Worm (Caenorhabditis elegans): ENCODE data around the gene afmd-2.

The afmd-2 gene

DNA sequence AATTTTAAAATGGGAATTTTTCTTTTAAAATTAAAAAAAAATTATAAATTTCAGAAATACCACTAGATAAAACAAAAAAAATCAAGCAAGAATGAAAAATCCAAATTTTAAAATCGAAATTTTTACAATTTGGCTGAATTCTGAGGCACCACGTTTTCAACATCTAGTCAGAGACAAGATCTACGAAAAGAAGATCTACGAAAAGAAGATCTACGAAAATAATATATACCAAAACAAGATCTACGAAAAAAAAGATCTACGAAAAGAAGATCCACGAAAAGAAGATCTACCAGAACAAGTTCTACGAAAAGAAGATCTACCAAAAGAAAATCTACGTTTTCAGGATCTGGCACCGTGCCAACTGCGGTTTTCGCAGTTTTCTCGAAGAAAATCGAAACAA, 22.0 kb upstream of the afmd-2 start:
- no peak for TF ChIP-seq lsy-2 (tag; optimal IDR thresholded peaks at IDR 0.05)
- TF ChIP-seq unc-55 (GFP tag; optimal IDR thresholded peaks at IDR 0.05), result peak; percentile 34

- TF ChIP-seq nhr-10 (tag; optimal IDR thresholded peaks at IDR 0.05), result no peak
- TF ChIP-seq ceh-82 (tag; optimal IDR thresholded peaks at IDR 0.05), result no peak
- no peak for TF ChIP-seq gmeb-1 (tag; optimal IDR thresholded peaks at IDR 0.05)
- no peak for TF ChIP-seq nhr-23 (tag; optimal IDR thresholded peaks at IDR 0.05)
- no peak for TF ChIP-seq peb-1 (tag; optimal IDR thresholded peaks at IDR 0.05)
- no peak for TF ChIP-seq nhr-25 (tag; optimal IDR thresholded peaks at IDR 0.05)
- TF ChIP-seq nhr-6 (tag; optimal IDR thresholded peaks at IDR 0.05), result no peak
- no peak for TF ChIP-seq lin-39 (tag; optimal IDR thresholded peaks at IDR 0.05)
- TF ChIP-seq zag-1 (tag; optimal IDR thresholded peaks at IDR 0.05), result no peak
- TF ChIP-seq elt-1 (tag; optimal IDR thresholded peaks at IDR 0.05), result no peak
- TF ChIP-seq unc-55 (GFP tag; optimal IDR thresholded peaks at IDR 0.05), result no peak
- TF ChIP-seq ceh-16 (tag; optimal IDR thresholded peaks at IDR 0.05), result no peak
Measured at ce11 chrIV:13487596-13487995, 21.4 kb upstream of the afmd-2 start.

ce11 chrIV:13492271-13492670, 16.8 kb upstream of the afmd-2 start, which contains the start of gene Y45F10A.7:
Y45F10A.7 (plus strand) TSS chrIV:13492571.
- TF ChIP-seq nhr-129 (tag; optimal IDR thresholded peaks at IDR 0.05) (no peak), ztf-1 (GFP tag; conservative IDR thresholded peaks at IDR 0.05) (no peak), nhr-11 (tag; optimal IDR thresholded peaks at IDR 0.05) (no peak), nhr-23 (tag; optimal IDR thresholded peaks at IDR 0.05) (no peak), sma-3 (GFP tag; optimal IDR thresholded peaks at IDR 0.05) (no peak), elt-3 (tag; optimal IDR thresholded peaks at IDR 0.05) (no peak), gmeb-1 (tag; optimal IDR thresholded peaks at IDR 0.05) (no peak), mab-5 (tag; optimal IDR thresholded peaks at IDR 0.05) (no peak), ztf-11 (tag; optimal IDR thresholded peaks at IDR 0.05) (no peak), zag-1 (tag; optimal IDR thresholded peaks at IDR 0.05) (no peak), blmp-1 (tag; optimal IDR thresholded peaks at IDR 0.05; ENCODE audit: insufficient read depth) (no peak), Y55F3AM.14 (GFP tag; optimal IDR thresholded peaks at IDR 0.05) (no peak), mdl-1 (tag; optimal IDR thresholded peaks at IDR 0.05) (no peak), sem-4 (tag; optimal IDR thresholded peaks at IDR 0.05) (no peak), snpc-4 (tag; optimal IDR thresholded peaks at IDR 0.05) (no peak), nhr-6 (tag; optimal IDR thresholded peaks at IDR 0.05) (no peak)

DNA sequence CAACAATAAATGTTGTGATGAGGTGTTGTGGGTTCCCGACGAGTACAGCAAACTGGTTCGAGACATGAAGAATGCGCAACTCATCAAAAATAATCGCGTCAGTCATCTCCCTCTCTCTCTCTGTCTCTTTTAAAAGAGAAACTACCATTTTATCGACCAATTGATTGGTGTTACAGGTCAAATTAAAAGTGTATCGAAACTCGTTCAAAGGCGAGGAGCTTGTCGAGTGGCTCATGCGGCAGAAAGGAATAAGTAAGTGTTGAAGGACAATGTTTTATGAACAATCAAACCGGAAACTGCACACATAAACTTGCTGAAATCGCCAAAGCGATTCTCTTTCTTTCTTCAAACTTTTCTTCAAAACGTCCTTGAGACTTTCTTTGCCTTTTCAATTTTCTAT, 15.3 kb upstream of the afmd-2 start:
- TF ChIP-seq sma-9 (GFP tag; optimal IDR thresholded peaks at IDR 0.05), result no peak
- TF ChIP-seq sma-9 (tag; optimal IDR thresholded peaks at IDR 0.05), result no peak
- TF ChIP-seq ztf-4 (tag; optimal IDR thresholded peaks at IDR 0.05), result no peak
- TF ChIP-seq unc-39 (tag; optimal IDR thresholded peaks at IDR 0.05), result no peak
- peak; percentile 34 for TF ChIP-seq nhr-129 (tag; optimal IDR thresholded peaks at IDR 0.05)

DNA sequence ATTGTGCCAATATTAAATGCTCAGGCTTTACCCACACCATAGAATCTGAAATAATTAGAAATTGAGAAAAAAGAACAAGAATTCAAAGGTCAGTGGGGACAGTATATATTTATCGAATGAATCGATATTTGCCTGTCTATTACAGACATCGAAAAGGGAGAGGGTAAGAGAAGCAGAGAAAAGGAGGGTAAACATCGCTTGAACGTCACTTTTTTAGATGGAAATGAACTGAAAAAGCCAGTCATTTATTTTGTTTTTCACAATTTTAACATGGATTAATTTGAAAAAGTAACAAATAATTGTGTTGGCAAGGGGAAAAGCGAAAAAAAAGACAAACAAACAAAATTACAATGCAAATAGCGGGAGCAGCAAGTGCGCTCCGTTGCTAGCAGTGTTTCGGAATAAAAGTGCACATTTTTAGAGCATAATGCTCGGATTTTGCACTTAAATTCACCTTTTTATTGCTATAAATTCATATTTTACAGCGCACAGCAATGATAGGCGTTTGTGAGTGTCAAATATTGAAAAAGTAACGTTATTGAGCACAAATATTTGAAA, 6.1 kb upstream of the afmd-2 start, which contains the start of gene tbc-9:
Gene tbc-9 (minus strand): TSS at position 51 of the 558 bp plus-strand sequence.
- no peak for TF ChIP-seq snpc-4 (tag; optimal IDR thresholded peaks at IDR 0.05)
- no peak for TF ChIP-seq fos-1 (tag; optimal IDR thresholded peaks at IDR 0.05)
- TF ChIP-seq ZK546.5 (tag; optimal IDR thresholded peaks at IDR 0.05), result no peak
- no peak for TF ChIP-seq ceh-16 (tag; optimal IDR thresholded peaks at IDR 0.05)
- no peak for TF ChIP-seq crh-2 (tag; optimal IDR thresholded peaks at IDR 0.05)
- no peak for TF ChIP-seq sem-4 (tag; optimal IDR thresholded peaks at IDR 0.05)
- TF ChIP-seq ceh-82 (tag; optimal IDR thresholded peaks at IDR 0.05), result no peak
- no peak for TF ChIP-seq mab-5 (tag; optimal IDR thresholded peaks at IDR 0.05)
- TF ChIP-seq nhr-129 (tag; optimal IDR thresholded peaks at IDR 0.05), result peak; percentile 42
- TF ChIP-seq aly-2 (tag; optimal IDR thresholded peaks at IDR 0.05), result no peak
- no peak for TF ChIP-seq sma-9 (GFP tag; optimal IDR thresholded peaks at IDR 0.05)
- TF ChIP-seq sma-9 (tag; optimal IDR thresholded peaks at IDR 0.05), result no peak
- no peak for TF ChIP-seq nhr-237 (tag; optimal IDR thresholded peaks at IDR 0.05)
- TF ChIP-seq C34F6.9 (tag; optimal IDR thresholded peaks at IDR 0.05), result peak; percentile 19
- TF ChIP-seq mdl-1 (tag; optimal IDR thresholded peaks at IDR 0.05), result no peak
- no peak for TF ChIP-seq lin-13 (GFP tag; optimal IDR thresholded peaks at IDR 0.05)
- TF ChIP-seq R02D3.7 (tag; optimal IDR thresholded peaks at IDR 0.05), result no peak
- TF ChIP-seq egl-27 (tag; optimal IDR thresholded peaks at IDR 0.05), result no peak
- no peak for TF ChIP-seq dmd-4 (tag; optimal IDR thresholded peaks at IDR 0.05)
- no peak for TF ChIP-seq lin-11 (tag; optimal IDR thresholded peaks at IDR 0.05)
- peak; percentile 18 for TF ChIP-seq unc-55 (GFP tag; optimal IDR thresholded peaks at IDR 0.05)
- no peak for TF ChIP-seq F13H6.1 (tag; optimal IDR thresholded peaks at IDR 0.05)
